Worm (Caenorhabditis elegans): ENCODE data around the gene T24E12.10.

- no peak for TF ChIP-seq pes-1 (GFP tag; IDR thresholded peaks at IDR 0.05)
- TF ChIP-seq tra-4 (tag; optimal IDR thresholded peaks at IDR 0.05): no peak
- no peak for TF ChIP-seq scrt-1 (GFP tag; IDR thresholded peaks at IDR 0.05)
- TF ChIP-seq ceh-36 (tag; optimal IDR thresholded peaks at IDR 0.05): no peak
- TF ChIP-seq hmbx-1 (tag; optimal IDR thresholded peaks at IDR 0.05): no peak
- no peak for TF ChIP-seq B0310.2 (tag; optimal IDR thresholded peaks at IDR 0.05)
- TF ChIP-seq ama-1 (optimal IDR thresholded peaks at IDR 0.05): no peak
- TF ChIP-seq tbx-11 (GFP tag; IDR thresholded peaks at IDR 0.05): no peak
Observed at ce11 chrII:3803219-3803618, 30.2 kb upstream of the T24E12.10 start, which contains the start of gene ins-32.
